Fruit fly (Drosophila melanogaster): Measurements from ENCODE around the gene CG32195.

- TF ChIP-seq rn (GFP tag; IDR thresholded peaks at IDR 0.05) (no peak), CG13204 (GFP tag; optimal IDR thresholded peaks at IDR 0.05) (no peak), CG4496 (GFP tag; IDR thresholded peaks at IDR 0.05) (no peak)
Measured at dm6 chr3L:18083402-18083801, 29.4 kb upstream of the CG32195 start.

Measured in whole organism, pupa.